Fruit fly (Drosophila melanogaster) whole organism, embryonic: Measurements from ENCODE around the gene yps.

Source experiments
- ATbp ChIP-seq: fragments of 200-800 bp; sonication (Bioruptor generic); optimal IDR thresholded peaks from 2 replicates; lab custom pipeline; 2017; ENCODE audit warnings: missing biosample characterization, mild to moderate bottlenecking, missing genetic modification characterization, missing genetic modification reagents
- B-H1 ChIP-seq: fragments of 200-800 bp; sonication (Bioruptor generic); IDR thresholded peaks from 3 replicates; pipeline ENCODE4 v1.3.6; 2022; ENCODE audit warnings: missing biosample characterization, missing genetic modification characterization
- CG10431 ChIP-seq: fragments of 200-800 bp; sonication (Bioruptor generic); optimal IDR thresholded peaks from 3 replicates; lab custom pipeline; 2018; ENCODE audit warnings: missing biosample characterization, mild to moderate bottlenecking, missing genetic modification characterization
- CG10462 ChIP-seq: fragments of 200-800 bp; sonication (Bioruptor generic); optimal IDR thresholded peaks from 2 replicates; lab custom pipeline; 2016; ENCODE audit warnings: missing biosample characterization, missing genetic modification characterization
- CG11247 ChIP-seq: fragments of 200-800 bp; sonication (Bioruptor generic); IDR thresholded peaks from 2 replicates; pipeline ENCODE4 v1.3.6; 2022; ENCODE audit warnings: missing biosample characterization, missing genetic modification characterization
- CG11723 ChIP-seq: fragments of 200-800 bp; sonication (Bioruptor generic); optimal IDR thresholded peaks from 2 replicates; lab custom pipeline; 2017; ENCODE audit warnings: missing biosample characterization, mild to moderate bottlenecking, missing genetic modification characterization
- CG17802 ChIP-seq: fragments of 200-800 bp; sonication (Bioruptor generic); optimal IDR thresholded peaks from 2 replicates; lab custom pipeline; 2018; ENCODE audit warnings: missing biosample characterization, mild to moderate bottlenecking, missing genetic modification characterization, moderate library complexity
- CG2678 ChIP-seq: fragments of 200-800 bp; sonication (Bioruptor generic); optimal IDR thresholded peaks from 3 replicates; lab custom pipeline; 2019; ENCODE audit warnings: missing biosample characterization, mild to moderate bottlenecking, missing genetic modification characterization, moderate library complexity
- CG30020 ChIP-seq: fragments of 200-800 bp; optimal IDR thresholded peaks from 2 replicates; lab custom pipeline; 2019; ENCODE audit warnings: missing biosample characterization, mild to moderate bottlenecking, missing genetic modification characterization, moderate library complexity
- CG3407 ChIP-seq: fragments of 200-800 bp; sonication (Bioruptor generic); optimal IDR thresholded peaks from 2 replicates; lab custom pipeline; 2018; ENCODE audit warnings: missing biosample characterization, mild to moderate bottlenecking, missing genetic modification characterization
- CG34422 ChIP-seq: fragments of 200-800 bp; sonication (Bioruptor generic); IDR thresholded peaks from 3 replicates; pipeline ENCODE4 v1.3.6; 2022; ENCODE audit warnings: missing biosample characterization, missing genetic modification characterization
- CG6654 ChIP-seq: fragments of 200-800 bp; sonication (Bioruptor generic); optimal IDR thresholded peaks from 2 replicates; lab custom pipeline; 2017; ENCODE audit warnings: missing biosample characterization, mild to moderate bottlenecking, missing genetic modification characterization
- CG6765 ChIP-seq: fragments of 200-800 bp; sonication (Bioruptor generic); optimal IDR thresholded peaks from 3 replicates; lab custom pipeline; 2017; ENCODE audit warnings: missing biosample characterization, mild to moderate bottlenecking, missing genetic modification characterization
- CG6791 ChIP-seq: fragments of 200-800 bp; sonication (Bioruptor generic); IDR thresholded peaks from 3 replicates; pipeline ENCODE4 v1.3.6; 2022; ENCODE audit warnings: missing biosample characterization, missing genetic modification characterization; ENCODE audit not compliant: partially characterized antibody
- CG7556 ChIP-seq: fragments of 200-800 bp; sonication (Bioruptor generic); optimal IDR thresholded peaks from 2 replicates; lab custom pipeline; 2017; ENCODE audit warnings: missing biosample characterization, mild to moderate bottlenecking, missing genetic modification characterization
- CG8089 ChIP-seq: fragments of 200-800 bp; sonication (Bioruptor generic); optimal IDR thresholded peaks from 3 replicates; lab custom pipeline; 2016; ENCODE audit warnings: missing biosample characterization, missing genetic modification characterization
- Camta ChIP-seq: fragments of 200-800 bp; sonication (Bioruptor generic); optimal IDR thresholded peaks from 2 replicates; lab custom pipeline; 2016; ENCODE audit warnings: missing biosample characterization, missing genetic modification characterization
- CoRest ChIP-seq: fragments of 200-800 bp; sonication (Bioruptor generic); optimal IDR thresholded peaks from 3 replicates; lab custom pipeline; 2018; ENCODE audit warnings: missing biosample characterization, mild to moderate bottlenecking, missing genetic modification characterization, moderate library complexity
- Dref ChIP-seq: fragments of 200-800 bp; sonication (Bioruptor generic); IDR thresholded peaks from 2 replicates; pipeline ENCODE4 v1.3.6; 2022; ENCODE audit warnings: missing biosample characterization, missing genetic modification characterization
- Drgx ChIP-seq: fragments of 200-800 bp; sonication (Bioruptor generic); IDR thresholded peaks from 2 replicates; pipeline ENCODE4 v1.3.6; 2022; ENCODE audit warnings: missing biosample characterization, missing genetic modification characterization
- E2f2 ChIP-seq: fragments of 200-800 bp; sonication (Bioruptor generic); IDR thresholded peaks from 2 replicates; pipeline ENCODE4 v1.3.6; 2022; ENCODE audit warnings: missing biosample characterization, missing genetic modification characterization
- Ets65A ChIP-seq: fragments of 200-800 bp; sonication (Bioruptor generic); peaks from one replicate; lab custom pipeline; 2016; ENCODE audit warnings: missing biosample characterization, missing genetic modification characterization
- H2.0 ChIP-seq: fragments of 200-800 bp; sonication (Bioruptor generic); IDR thresholded peaks from 2 replicates; pipeline ENCODE4 v1.3.6; 2022; ENCODE audit warnings: missing biosample characterization, missing genetic modification characterization
- HHEX ChIP-seq: fragments of 200-800 bp; sonication (Bioruptor generic); optimal IDR thresholded peaks from 3 replicates; lab custom pipeline; 2017; ENCODE audit warnings: missing biosample characterization, mild to moderate bottlenecking, missing genetic modification characterization, missing genetic modification reagents
- HLHmδ ChIP-seq: fragments of 200-800 bp; sonication (Bioruptor generic); optimal IDR thresholded peaks from 2 replicates; lab custom pipeline; 2018; ENCODE audit warnings: missing biosample characterization, mild to moderate bottlenecking, missing genetic modification characterization, moderate library complexity
- Med ChIP-seq: fragments of 200-800 bp; sonication (Bioruptor generic); peaks from one replicate; lab custom pipeline; 2016; ENCODE audit warnings: missing biosample characterization, missing genetic modification characterization, mild to moderate bottlenecking, inconsistent platforms, moderate library complexity
- Mes4 ChIP-seq: fragments of 200-800 bp; sonication (Bioruptor generic); optimal IDR thresholded peaks from 2 replicates; lab custom pipeline; 2016; ENCODE audit warnings: missing biosample characterization, missing genetic modification characterization
- NK7.1 ChIP-seq: fragments of 200-800 bp; sonication (Bioruptor generic); optimal IDR thresholded peaks from 3 replicates; lab custom pipeline; 2016; ENCODE audit warnings: missing biosample characterization, missing genetic modification characterization
- PHDP ChIP-seq: fragments of 200-800 bp; sonication (Bioruptor generic); optimal IDR thresholded peaks from 3 replicates; lab custom pipeline; 2018; ENCODE audit warnings: missing biosample characterization, mild to moderate bottlenecking, missing genetic modification characterization, moderate library complexity
- Sin3A ChIP-seq: fragments of >200 bp; optimal IDR thresholded peaks from 2 replicates; lab custom pipeline; 2018
- Sry-β ChIP-seq: fragments of 200-800 bp; sonication (Bioruptor generic); optimal IDR thresholded peaks from 2 replicates; lab custom pipeline; 2018; ENCODE audit warnings: missing biosample characterization, mild to moderate bottlenecking, missing genetic modification characterization, moderate library complexity
- Tbp ChIP-seq: fragments of >200 bp; optimal IDR thresholded peaks from 2 replicates; lab custom pipeline; 2018; ENCODE audit warnings: missing biosample characterization, missing genetic modification characterization
- dpn ChIP-seq, 2 experiments: fragments of 200-800 bp; sonication (Bioruptor generic); optimal IDR thresholded peaks; 3 replicates each; lab custom pipeline; 2016; ENCODE audit warnings: missing biosample characterization in 2 of 2, missing genetic modification characterization in 2 of 2
- esg ChIP-seq: fragments of 200-800 bp; sonication (Bioruptor generic); conservative IDR thresholded peaks from 2 replicates; pipeline ENCODE4 v1.3.6; 2022; ENCODE audit warnings: missing biosample characterization, missing genetic modification characterization
- exex ChIP-seq: fragments of 200-800 bp; sonication (Bioruptor generic); optimal IDR thresholded peaks from 4 replicates; lab custom pipeline; 2018; ENCODE audit warnings: missing biosample characterization, mild to moderate bottlenecking, missing genetic modification characterization, moderate library complexity
- fd96Cb ChIP-seq: fragments of 200-800 bp; sonication (Bioruptor generic); optimal IDR thresholded peaks from 2 replicates; lab custom pipeline; 2018; ENCODE audit warnings: missing biosample characterization, mild to moderate bottlenecking, missing genetic modification characterization, moderate library complexity
- fru ChIP-seq: fragments of >200 bp; optimal IDR thresholded peaks from 2 replicates; lab custom pipeline; 2017
- gcm2 ChIP-seq: fragments of 200-800 bp; sonication (Bioruptor generic); optimal IDR thresholded peaks from 2 replicates; lab custom pipeline; 2016; ENCODE audit warnings: missing biosample characterization, missing genetic modification characterization
- gro ChIP-seq: fragments of 200-800 bp; sonication (Bioruptor generic); optimal IDR thresholded peaks from 2 replicates; lab custom pipeline; 2016; ENCODE audit warnings: missing biosample characterization, missing genetic modification characterization
- lov ChIP-seq, 2 experiments: fragments of 200-800 bp in 1 of 2; fragments of >200 bp in 1 of 2; sonication (Bioruptor generic) in 1 of 2; IDR thresholded peaks in 1 of 2; optimal IDR thresholded peaks in 1 of 2; 2 replicates in 1 of 2; 3 replicates in 1 of 2; pipeline versions ENCODE4 v1.3.6 to Lab custom; 2017 to 2022; ENCODE audit warnings: missing biosample characterization in 1 of 2, missing genetic modification characterization in 1 of 2
- maf-S ChIP-seq: fragments of 200-800 bp; sonication (Bioruptor generic); optimal IDR thresholded peaks from 2 replicates; lab custom pipeline; 2016; ENCODE audit warnings: missing biosample characterization, missing genetic modification characterization
- nmo ChIP-seq: fragments of 200-800 bp; sonication (Bioruptor generic); optimal IDR thresholded peaks from 2 replicates; lab custom pipeline; 2018; ENCODE audit warnings: missing biosample characterization, mild to moderate bottlenecking, missing genetic modification characterization, moderate library complexity
- pan ChIP-seq, 4 experiments: fragments of >200 bp in 3 of 4; fragments of 200-800 bp in 1 of 4; sonication (Bioruptor generic) in 1 of 4; optimal IDR thresholded peaks in 3 of 4; IDR thresholded peaks in 1 of 4; 2 replicates each; pipeline versions ENCODE4 v1.3.6 to Lab custom; 2017 to 2022; ENCODE audit warnings: missing biosample characterization in 2 of 4, missing genetic modification characterization in 2 of 4, mixed read lengths in 1 of 4
- phol ChIP-seq: fragments of 200-800 bp; sonication (Bioruptor generic); optimal IDR thresholded peaks from 3 replicates; lab custom pipeline; 2018; ENCODE audit warnings: missing biosample characterization, mild to moderate bottlenecking, missing genetic modification characterization, moderate library complexity
- sens ChIP-seq: fragments of 200-800 bp; sonication (Bioruptor generic); peaks from one replicate; lab custom pipeline; 2016; ENCODE audit warnings: missing biosample characterization, missing genetic modification characterization
- slbo ChIP-seq: fragments of 200-800 bp; sonication (Bioruptor generic); IDR thresholded peaks from 2 replicates; pipeline ENCODE4 v1.3.6; 2022; ENCODE audit warnings: missing biosample characterization, missing genetic modification characterization
- slp2 ChIP-seq: fragments of 200-800 bp; sonication (Bioruptor generic); optimal IDR thresholded peaks from 2 replicates; lab custom pipeline; 2016; ENCODE audit warnings: missing biosample characterization, missing genetic modification characterization
- stc ChIP-seq: fragments of 200-800 bp; sonication (Bioruptor generic); IDR thresholded peaks from 2 replicates; pipeline ENCODE4 v1.3.6; 2022; ENCODE audit warnings: missing biosample characterization, missing genetic modification characterization
- wor ChIP-seq: fragments of 200-800 bp; sonication (Bioruptor generic); IDR thresholded peaks from 2 replicates; pipeline ENCODE4 v1.3.6; 2022; ENCODE audit warnings: missing biosample characterization, missing genetic modification characterization

Gene yps

dm6 chr3L:12112967-12113366 is 12.0 kb downstream of the yps start:
- TF ChIP-seq CG2678 (no peak), Ets65A (GFP tag; lab: Kevin White, UChicago) (peak; percentile 40), Camta (GFP tag; lab: Kevin White, UChicago) (no peak), CG34422 (no peak), Tbp (GFP tag; lab: Kevin White, UChicago) (no peak), gcm2 (GFP tag; lab: Kevin White, UChicago) (no peak), CoRest (tag; lab: Kevin White, UChicago) (no peak), gro (GFP tag; lab: Kevin White, UChicago) (no peak), fru (lab: Kevin White, UChicago) (no peak), NK7.1 (no peak), Sin3A (lab: Kevin White, UChicago) (no peak), Med (peak; percentile 14), slbo (GFP tag; lab: Robert Waterston, UW) (no peak), CG3407 (GFP tag; lab: Kevin White, UChicago) (no peak), Sry-β (no peak), maf-S (no peak), CG6654 (GFP tag; lab: Kevin White, UChicago) (no peak), Drgx (GFP tag; lab: Robert Waterston, UW) (0 out of 2 replicates have a peak, but pooled peaks have one; percentile 35), lov (optimal IDR thresholded peaks at IDR 0.05; lab: Kevin White, UChicago) (no peak), lov (GFP tag; IDR thresholded peaks at IDR 0.05; lab: Robert Waterston, UW) (0 out of 3 replicates have a peak, but pooled peaks have one; percentile 8), dpn (GFP tag; optimal IDR thresholded peaks at IDR 0.05; lab: Kevin White, UChicago) (no peak), CG6765 (GFP tag; lab: Kevin White, UChicago) (no peak), CG11723 (GFP tag; lab: Kevin White, UChicago) (no peak), nmo (no peak), CG17802 (tag; lab: Kevin White, UChicago) (no peak), HLHmδ (GFP tag; lab: Kevin White, UChicago) (no peak), phol (tag; lab: Kevin White, UChicago) (no peak), CG11247 (GFP tag; lab: Robert Waterston, UW) (no peak), CG10431 (GFP tag; lab: Kevin White, UChicago) (no peak), H2.0 (GFP tag; lab: Robert Waterston, UW) (no peak), sens (GFP tag; lab: Kevin White, UChicago) (peak; percentile 22)

- TF ChIP-seq esg (peak; percentile 74), CG34422 (peak; percentile 69; the same call in 2 of the 3 replicates), ATbp (GFP tag; lab: Kevin White, UChicago) (peak; percentile 47), CG30020 (tag; lab: Kevin White, UChicago) (peak; percentile 77), CG6654 (GFP tag; lab: Kevin White, UChicago) (peak; percentile 29), wor (GFP tag; lab: Robert Waterston, UW) (peak; percentile 66), fd96Cb (tag; lab: Kevin White, UChicago) (peak; percentile 86), CG10462 (GFP tag; lab: Kevin White, UChicago) (peak; percentile 29), CG7556 (GFP tag; lab: Kevin White, UChicago) (peak; percentile 89), CG6791 (GFP tag; lab: Robert Waterston, UW) (no peak), HHEX (GFP tag; lab: Kevin White, UChicago) (peak; percentile 73), B-H1 (GFP tag; lab: Robert Waterston, UW) (0 out of 3 replicates have a peak, but pooled peaks have one; percentile 54), pan (optimal IDR thresholded peaks at IDR 0.05; lab: Kevin White, UChicago) (no peak), pan (GFP tag; optimal IDR thresholded peaks at IDR 0.05 in 1 of 2, IDR thresholded peaks at IDR 0.05 in 1 of 2) (peak in 1 of 2 experiments; percentile 76), E2f2 (GFP tag; lab: Robert Waterston, UW) (peak; percentile 50; the same call in 1 of the 2 replicates), exex (tag; lab: Kevin White, UChicago) (peak; percentile 60), Dref (no peak), stc (GFP tag; lab: Robert Waterston, UW) (peak; percentile 70), PHDP (tag; lab: Kevin White, UChicago) (peak; percentile 93), CG8089 (GFP tag; lab: Kevin White, UChicago) (no peak), Mes4 (GFP tag; lab: Kevin White, UChicago) (no peak), slp2 (peak; percentile 35)
These were observed 13.6 kb downstream of the yps start for dm6 chr3L:12111081-12111958.
